Worm (Caenorhabditis elegans): ENCODE data around the gene let-268.

ce11 chrII:10056545-10057038 is 16.8 kb upstream of the let-268 start, which contains the start of gene C18D1.2:
- TF ChIP-seq him-1 (tag; optimal IDR thresholded peaks at IDR 0.05) (no peak), dao-5 (tag; optimal IDR thresholded peaks at IDR 0.05) (no peak)
